Worm (Caenorhabditis elegans) whole organism, L3 larva: Measurements from ENCODE around the gene srlf-21.

ENCODE experiments used
- ZK546.5 ChIP-seq: sonication (generic microtip); optimal IDR thresholded peaks from 2 replicates; lab custom pipeline; 2017; ENCODE audit warnings: missing biosample characterization, missing genetic modification characterization
- nhr-23 ChIP-seq: fragments of 150-350 bp; optimal IDR thresholded peaks from 2 replicates; lab custom pipeline; 2014; ENCODE audit warnings: missing biosample characterization, missing genetic modification reagents, missing genetic modification characterization
- nhr-76 ChIP-seq: fragments of 150-350 bp; sonication (generic microtip); optimal IDR thresholded peaks from 5 replicates; lab custom pipeline; 2014; ENCODE audit warnings: missing biosample characterization, missing genetic modification characterization
- ztf-11 ChIP-seq: fragments of 150-350 bp; optimal IDR thresholded peaks from 2 replicates; lab custom pipeline; 2014; ENCODE audit warnings: missing biosample characterization, missing genetic modification characterization

DNA sequence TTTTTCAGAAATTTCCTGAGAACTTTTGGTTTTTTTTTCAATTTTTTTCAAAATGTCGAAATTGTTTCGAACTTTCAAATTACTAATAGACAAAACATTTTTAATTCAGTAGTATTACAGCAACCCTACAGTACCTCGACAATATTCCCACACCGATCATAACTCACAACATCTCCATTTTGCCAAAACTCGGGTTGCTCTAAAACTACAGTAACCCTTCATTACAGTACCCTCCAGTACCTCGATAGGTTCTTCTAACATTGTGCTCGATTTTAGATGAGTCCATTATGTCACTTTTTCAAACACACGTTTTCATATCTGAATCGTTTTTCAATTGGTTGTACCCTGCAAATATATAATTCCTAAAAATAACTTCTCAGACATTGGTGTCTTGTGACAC, 41.3 kb downstream of the srlf-21 start:
- TF ChIP-seq ztf-11 (tag; lab: Kevin White, UChicago) (no peak), nhr-23 (tag; lab: Kevin White, UChicago) (no peak), ZK546.5 (no peak), nhr-76 (tag; lab: Kevin White, UChicago) (no peak)
